Fruit fly (Drosophila melanogaster): ENCODE results near the gene PCID2.

- TF ChIP-seq Ets98B (GFP tag; IDR thresholded peaks at IDR 0.05) (no peak), CG17806 (tag; optimal IDR thresholded peaks at IDR 0.05) (no peak), CG32121 (GFP tag; IDR thresholded peaks at IDR 0.05) (no peak), CG9948 (tag; optimal IDR thresholded peaks at IDR 0.05) (no peak), gl (tag; optimal IDR thresholded peaks at IDR 0.05) (no peak), D1 (tag; optimal IDR thresholded peaks at IDR 0.05) (peak; percentile 70)
Measured at dm6 chr3L:11578847-11579246, 47.4 kb upstream of the PCID2 start.
